Fruit fly (Drosophila melanogaster) whole organism, embryonic: ENCODE results near the gene CG15550.

ENCODE experiments used
- Asciz ChIP-seq: fragments of 200-800 bp; sonication (Bioruptor generic); optimal IDR thresholded peaks from 2 replicates; lab custom pipeline; 2017; ENCODE audit warnings: missing biosample characterization, mild to moderate bottlenecking, missing genetic modification characterization, missing genetic modification reagents
- Atf-2 ChIP-seq: fragments of 200-800 bp; sonication (Bioruptor generic); optimal IDR thresholded peaks from 2 replicates; lab custom pipeline; 2016; ENCODE audit warnings: missing biosample characterization, missing genetic modification characterization
- Blimp-1 ChIP-seq: fragments of 200-800 bp; sonication (Bioruptor generic); optimal IDR thresholded peaks from 3 replicates; lab custom pipeline; 2018; ENCODE audit warnings: missing biosample characterization, missing genetic modification characterization, mild to moderate bottlenecking, moderate library complexity, missing genetic modification reagents
- CG10267 ChIP-seq: fragments of 200-800 bp; sonication (Bioruptor generic); optimal IDR thresholded peaks from 2 replicates; lab custom pipeline; 2018; ENCODE audit warnings: missing biosample characterization, mild to moderate bottlenecking, missing genetic modification characterization, moderate library complexity
- CG11504 ChIP-seq: fragments of 200-800 bp; sonication (Bioruptor generic); optimal IDR thresholded peaks from 3 replicates; lab custom pipeline; 2019; ENCODE audit warnings: missing biosample characterization, mild to moderate bottlenecking, missing genetic modification characterization, moderate library complexity
- CG12236 ChIP-seq: fragments of 200-800 bp; sonication (Bioruptor generic); optimal IDR thresholded peaks from 2 replicates; lab custom pipeline; 2016; ENCODE audit warnings: missing biosample characterization, missing genetic modification characterization
- CG14710 ChIP-seq: fragments of 200-800 bp; sonication (Bioruptor generic); optimal IDR thresholded peaks from 3 replicates; lab custom pipeline; 2019; ENCODE audit warnings: missing biosample characterization, mild to moderate bottlenecking, missing genetic modification characterization, moderate library complexity
- CG15479 ChIP-seq: fragments of 200-800 bp; sonication (Bioruptor generic); optimal IDR thresholded peaks from 3 replicates; lab custom pipeline; 2019; ENCODE audit warnings: missing biosample characterization, mild to moderate bottlenecking, missing genetic modification characterization, moderate library complexity
- CG15696 ChIP-seq: fragments of 200-800 bp; sonication (Bioruptor generic); optimal IDR thresholded peaks from 2 replicates; lab custom pipeline; 2019; ENCODE audit warnings: missing biosample characterization, mild to moderate bottlenecking, missing genetic modification characterization, moderate library complexity
- CG1647 ChIP-seq: fragments of 200-800 bp; sonication (Bioruptor generic); optimal IDR thresholded peaks from 3 replicates; lab custom pipeline; 2016; ENCODE audit warnings: missing biosample characterization, missing genetic modification characterization
- CG16779 ChIP-seq: fragments of 200-800 bp; sonication (Bioruptor generic); IDR thresholded peaks from 2 replicates; pipeline ENCODE4 v1.3.6; 2022; ENCODE audit warnings: missing biosample characterization, missing genetic modification characterization
- CG16815 ChIP-seq: fragments of 200-800 bp; sonication (Bioruptor generic); optimal IDR thresholded peaks from 3 replicates; lab custom pipeline; 2017; ENCODE audit warnings: missing biosample characterization, mild to moderate bottlenecking, missing genetic modification characterization
- CG17361 ChIP-seq: fragments of 200-800 bp; sonication (Bioruptor generic); IDR thresholded peaks from 3 replicates; pipeline ENCODE4 v1.3.6; 2022; ENCODE audit warnings: missing biosample characterization, missing genetic modification characterization
- CG17612 ChIP-seq: fragments of 200-800 bp; sonication (Bioruptor generic); IDR thresholded peaks from 2 replicates; pipeline ENCODE4 v1.3.6; 2022; ENCODE audit warnings: missing biosample characterization, missing genetic modification characterization
- CG18262 ChIP-seq: fragments of 200-800 bp; optimal IDR thresholded peaks from 3 replicates; lab custom pipeline; 2019; ENCODE audit warnings: missing biosample characterization, mild to moderate bottlenecking, missing genetic modification characterization, moderate library complexity
- CG2202 ChIP-seq: fragments of 200-800 bp; sonication (Bioruptor generic); optimal IDR thresholded peaks from 2 replicates; lab custom pipeline; 2018; ENCODE audit warnings: missing biosample characterization, mild to moderate bottlenecking, missing genetic modification characterization
- CG33213 ChIP-seq: fragments of 200-800 bp; sonication (Bioruptor generic); optimal IDR thresholded peaks from 3 replicates; lab custom pipeline; 2016; ENCODE audit warnings: missing biosample characterization, missing genetic modification characterization
- CG33557 ChIP-seq: fragments of 200-800 bp; sonication (Bioruptor generic); optimal IDR thresholded peaks from 2 replicates; lab custom pipeline; 2019; ENCODE audit warnings: missing biosample characterization, mild to moderate bottlenecking, missing genetic modification characterization, moderate library complexity
- CG3847 ChIP-seq: fragments of 200-800 bp; sonication (Bioruptor generic); IDR thresholded peaks from 2 replicates; pipeline ENCODE4 v1.3.6; 2022; ENCODE audit warnings: missing biosample characterization, missing genetic modification characterization
- CG4424 ChIP-seq: fragments of 200-800 bp; sonication (Bioruptor generic); optimal IDR thresholded peaks from 3 replicates; lab custom pipeline; 2016; ENCODE audit warnings: missing biosample characterization, missing genetic modification characterization
- CG6813 ChIP-seq: fragments of 200-800 bp; sonication (Bioruptor generic); optimal IDR thresholded peaks from 2 replicates; lab custom pipeline; 2017; ENCODE audit warnings: missing biosample characterization, missing genetic modification characterization, mild to moderate bottlenecking, moderate library complexity, missing genetic modification reagents
- CoRest ChIP-seq: fragments of 200-800 bp; sonication (Bioruptor generic); optimal IDR thresholded peaks from 3 replicates; lab custom pipeline; 2018; ENCODE audit warnings: missing biosample characterization, mild to moderate bottlenecking, missing genetic modification characterization, moderate library complexity
- Ets97D ChIP-seq: fragments of 200-800 bp; sonication (Bioruptor generic); optimal IDR thresholded peaks from 3 replicates; lab custom pipeline; 2016; ENCODE audit warnings: missing biosample characterization, missing genetic modification characterization
- Fer3 ChIP-seq: fragments of 200-800 bp; sonication (Bioruptor generic); optimal IDR thresholded peaks from 2 replicates; lab custom pipeline; 2018; ENCODE audit warnings: missing biosample characterization, mild to moderate bottlenecking, missing genetic modification characterization, moderate library complexity
- H2.0 ChIP-seq: fragments of 200-800 bp; sonication (Bioruptor generic); IDR thresholded peaks from 2 replicates; pipeline ENCODE4 v1.3.6; 2022; ENCODE audit warnings: missing biosample characterization, missing genetic modification characterization
- HmgD ChIP-seq: fragments of 200-800 bp; sonication (Bioruptor generic); optimal IDR thresholded peaks from 3 replicates; lab custom pipeline; 2016; ENCODE audit warnings: missing biosample characterization, missing genetic modification characterization
- Kr ChIP-seq: fragments of 200-800 bp; sonication (Bioruptor generic); optimal IDR thresholded peaks from 2 replicates; lab custom pipeline; 2017; ENCODE audit warnings: missing biosample characterization, mild to moderate bottlenecking, missing genetic modification characterization
- PHDP ChIP-seq: fragments of 200-800 bp; sonication (Bioruptor generic); optimal IDR thresholded peaks from 3 replicates; lab custom pipeline; 2018; ENCODE audit warnings: missing biosample characterization, mild to moderate bottlenecking, missing genetic modification characterization, moderate library complexity
- ac ChIP-seq: fragments of 200-800 bp; sonication (Bioruptor generic); optimal IDR thresholded peaks from 3 replicates; lab custom pipeline; 2017; ENCODE audit warnings: missing biosample characterization, mild to moderate bottlenecking, missing genetic modification characterization
- ato ChIP-seq: fragments of 200-800 bp; sonication (Bioruptor generic); IDR thresholded peaks from 2 replicates; pipeline ENCODE4 v1.3.6; 2022; ENCODE audit warnings: missing biosample characterization, missing genetic modification characterization; ENCODE audit not compliant: partially characterized antibody
- chm ChIP-seq: fragments of 200-800 bp; sonication (Bioruptor generic); IDR thresholded peaks from 2 replicates; pipeline ENCODE4 v1.3.6; 2022; ENCODE audit warnings: missing biosample characterization, missing genetic modification characterization
- ci ChIP-seq: fragments of 200-800 bp; sonication (Bioruptor generic); IDR thresholded peaks from 3 replicates; pipeline ENCODE4 v1.3.6; 2022; ENCODE audit warnings: missing biosample characterization, missing genetic modification characterization
- crc ChIP-seq: fragments of 200-800 bp; sonication (Bioruptor generic); optimal IDR thresholded peaks from 2 replicates; lab custom pipeline; 2016; ENCODE audit warnings: missing biosample characterization, missing genetic modification characterization
- cwo ChIP-seq: fragments of 200-800 bp; sonication (Bioruptor generic); optimal IDR thresholded peaks from 3 replicates; lab custom pipeline; 2017; ENCODE audit warnings: missing biosample characterization, missing genetic modification characterization, mild to moderate bottlenecking, moderate library complexity, missing genetic modification reagents
- dmrt11E ChIP-seq: fragments of 200-800 bp; sonication (Bioruptor generic); optimal IDR thresholded peaks from 3 replicates; lab custom pipeline; 2018; ENCODE audit warnings: missing biosample characterization, mild to moderate bottlenecking, missing genetic modification characterization, moderate library complexity
- grau ChIP-seq: fragments of 200-800 bp; optimal IDR thresholded peaks from 3 replicates; lab custom pipeline; 2019; ENCODE audit warnings: missing biosample characterization, mild to moderate bottlenecking, missing genetic modification characterization, moderate library complexity
- gsb-n ChIP-seq: fragments of 200-800 bp; sonication (Bioruptor generic); optimal IDR thresholded peaks from 3 replicates; lab custom pipeline; 2018; ENCODE audit warnings: missing biosample characterization, mild to moderate bottlenecking, missing genetic modification characterization
- kay ChIP-seq: fragments of 200-800 bp; sonication (Bioruptor generic); optimal IDR thresholded peaks from 2 replicates; lab custom pipeline; 2016; ENCODE audit warnings: missing biosample characterization, missing genetic modification characterization
- nerfin-1 ChIP-seq: fragments of 200-800 bp; sonication (Bioruptor generic); optimal IDR thresholded peaks from 3 replicates; lab custom pipeline; 2019; ENCODE audit warnings: missing biosample characterization, mild to moderate bottlenecking, missing genetic modification characterization, moderate library complexity
- pfk ChIP-seq: fragments of 200-800 bp; sonication (Bioruptor generic); optimal IDR thresholded peaks from 2 replicates; lab custom pipeline; 2018; ENCODE audit warnings: missing biosample characterization, mild to moderate bottlenecking, missing genetic modification characterization, moderate library complexity
- prd ChIP-seq, 3 experiments: fragments of >200 bp in 2 of 3; fragments of 200-800 bp in 1 of 3; sonication (Bioruptor generic) in 1 of 3; optimal IDR thresholded peaks in 2 of 3; IDR thresholded peaks in 1 of 3; 2 replicates in 2 of 3; 3 replicates in 1 of 3; pipeline versions ENCODE4 v1.3.6 to Lab custom; 2017 to 2022; ENCODE audit warnings: missing biosample characterization in 1 of 3, missing genetic modification characterization in 1 of 3
- sc ChIP-seq, 3 experiments: fragments of >200 bp in 2 of 3; fragments of 200-800 bp in 1 of 3; sonication (Bioruptor generic) in 1 of 3; optimal IDR thresholded peaks; 2 replicates in 2 of 3; 3 replicates in 1 of 3; lab custom pipeline; 2017; ENCODE audit warnings: mild to moderate bottlenecking in 1 of 3, missing biosample characterization in 1 of 3, missing genetic modification characterization in 1 of 3, missing genetic modification reagents in 1 of 3
- sqz ChIP-seq: fragments of 200-800 bp; sonication (Bioruptor generic); optimal IDR thresholded peaks from 3 replicates; lab custom pipeline; 2018; ENCODE audit warnings: missing biosample characterization, mild to moderate bottlenecking, missing genetic modification characterization
- tio ChIP-seq: fragments of 200-800 bp; sonication (Bioruptor generic); optimal IDR thresholded peaks from 2 replicates; lab custom pipeline; 2017; ENCODE audit warnings: missing biosample characterization, missing genetic modification characterization, inconsistent platforms
- tll ChIP-seq, 2 experiments: fragments of 200-800 bp in 1 of 2; fragments of >200 bp in 1 of 2; sonication (Bioruptor generic) in 1 of 2; optimal IDR thresholded peaks; 2 replicates each; lab custom pipeline; 2017 to 2019; ENCODE audit warnings: missing biosample characterization in 2 of 2, missing genetic modification characterization in 2 of 2, mild to moderate bottlenecking in 1 of 2, moderate library complexity in 1 of 2
- twi ChIP-seq: fragments of 200-800 bp; optimal IDR thresholded peaks from 2 replicates; lab custom pipeline; 2019; ENCODE audit warnings: missing biosample characterization, mild to moderate bottlenecking, missing genetic modification characterization, moderate library complexity
- wek ChIP-seq: fragments of 200-800 bp; sonication (Bioruptor generic); optimal IDR thresholded peaks from 3 replicates; lab custom pipeline; 2018; ENCODE audit warnings: missing biosample characterization, mild to moderate bottlenecking, missing genetic modification characterization, moderate library complexity

CG15550 gene

dm6 chr3R:30922414-30922813 lies 14.5 kb downstream of the CG15550 start (continued):
- TF ChIP-seq tio (no peak), ato (GFP tag; lab: Robert Waterston, UW) (no peak), CG3847 (GFP tag; lab: Robert Waterston, UW) (no peak), CG33213 (no peak), prd (optimal IDR thresholded peaks at IDR 0.05; lab: Kevin White, UChicago) (no peak), prd (GFP tag; IDR thresholded peaks at IDR 0.05; lab: Robert Waterston, UW) (no peak)

- peak; percentile 1 for TF ChIP-seq CG10267 (tag; lab: Kevin White, UChicago)
- TF ChIP-seq crc (GFP tag; lab: Kevin White, UChicago): no peak
- peak; percentile 11 for TF ChIP-seq grau (tag; lab: Kevin White, UChicago)
- 0 out of 2 replicates have a peak, but pooled peaks have one; percentile 24 for TF ChIP-seq chm
- TF ChIP-seq Asciz (GFP tag; lab: Kevin White, UChicago): peak; percentile 51
- no peak for TF ChIP-seq kay
- peak; percentile 2 for TF ChIP-seq Fer3 (tag; lab: Kevin White, UChicago)
- peak; percentile 53 for TF ChIP-seq gsb-n (tag; lab: Kevin White, UChicago)
- TF ChIP-seq CG4424 (GFP tag; lab: Kevin White, UChicago): no peak
- TF ChIP-seq Blimp-1: peak; percentile 4
- peak; percentile 83 for TF ChIP-seq Kr (GFP tag; lab: Kevin White, UChicago)
- TF ChIP-seq dmrt11E: peak; percentile 58
- no peak for TF ChIP-seq CG17612 (GFP tag; lab: Robert Waterston, UW)
- TF ChIP-seq PHDP (tag; lab: Kevin White, UChicago): peak; percentile 20
- peak; percentile 0 for TF ChIP-seq CG11504 (tag; lab: Kevin White, UChicago)
- TF ChIP-seq tll (GFP tag; optimal IDR thresholded peaks at IDR 0.05; lab: Kevin White, UChicago): peak in 1 of 2 experiments; percentile 38
- peak; percentile 41 for TF ChIP-seq CG12236
- TF ChIP-seq sc (optimal IDR thresholded peaks at IDR 0.05; lab: Kevin White, UChicago): no peak
- TF ChIP-seq sc (GFP tag; optimal IDR thresholded peaks at IDR 0.05; lab: Kevin White, UChicago): peak; percentile 9
- TF ChIP-seq CG16815 (GFP tag; lab: Kevin White, UChicago): no peak
- TF ChIP-seq CG17361 (GFP tag; lab: Robert Waterston, UW): 0 out of 3 replicates have a peak, but pooled peaks have one; percentile 9
- TF ChIP-seq CG6813 (GFP tag; lab: Kevin White, UChicago): peak; percentile 45
- TF ChIP-seq ac: peak; percentile 68
- no peak for TF ChIP-seq Atf-2 (GFP tag; lab: Kevin White, UChicago)
- peak; percentile 40 for TF ChIP-seq CG15479 (GFP tag; lab: Kevin White, UChicago)
- TF ChIP-seq H2.0: no peak
- peak; percentile 45 for TF ChIP-seq CG33557 (GFP tag; lab: Kevin White, UChicago)
- TF ChIP-seq wek: peak; percentile 45
- peak; percentile 21 for TF ChIP-seq CoRest (tag; lab: Kevin White, UChicago)
- peak; percentile 42 for TF ChIP-seq CG14710 (tag; lab: Kevin White, UChicago)
- no peak for TF ChIP-seq pfk (GFP tag; lab: Kevin White, UChicago)
- peak; percentile 31 for TF ChIP-seq sqz (GFP tag; lab: Kevin White, UChicago)
- TF ChIP-seq HmgD (GFP tag; lab: Kevin White, UChicago): no peak
- TF ChIP-seq CG2202 (tag; lab: Kevin White, UChicago): peak; percentile 53
- TF ChIP-seq Ets97D (GFP tag; lab: Kevin White, UChicago): no peak
- peak; percentile 88 for TF ChIP-seq CG15696
- TF ChIP-seq twi (tag; lab: Kevin White, UChicago): peak; percentile 38
- peak; percentile 42 for TF ChIP-seq CG18262 (tag; lab: Kevin White, UChicago)
- no peak for TF ChIP-seq CG1647 (GFP tag; lab: Kevin White, UChicago)
- TF ChIP-seq cwo (GFP tag; lab: Kevin White, UChicago): no peak
- TF ChIP-seq nerfin-1: peak; percentile 25
- TF ChIP-seq CG16779 (GFP tag; lab: Robert Waterston, UW): no peak
- TF ChIP-seq ci: 0 out of 3 replicates have a peak, but pooled peaks have one; percentile 27
These were observed 18.0 kb downstream of the CG15550 start for dm6 chr3R:30918872-30919271.
